Fruit fly (Drosophila melanogaster) whole organism, embryonic: ENCODE results near the gene CG15914.

Source experiments
- Adf1 ChIP-seq: fragments of 200-800 bp; sonication (Bioruptor generic); IDR thresholded peaks from 2 replicates; pipeline ENCODE4 v1.3.6; 2022; ENCODE audit warnings: missing biosample characterization, missing genetic modification characterization
- Atf3 ChIP-seq: fragments of 200-800 bp; sonication (Bioruptor generic); optimal IDR thresholded peaks from 3 replicates; lab custom pipeline; 2016; ENCODE audit warnings: missing biosample characterization, missing genetic modification characterization
- CG10366 ChIP-seq: fragments of 200-800 bp; sonication (Bioruptor generic); IDR thresholded peaks from 2 replicates; pipeline ENCODE4 v1.3.6; 2022; ENCODE audit warnings: missing biosample characterization, missing genetic modification characterization
- CG10543 ChIP-seq: fragments of 200-800 bp; sonication (Bioruptor generic); optimal IDR thresholded peaks from 3 replicates; lab custom pipeline; 2017; ENCODE audit warnings: missing biosample characterization, mild to moderate bottlenecking, missing genetic modification characterization, moderate library complexity
- CG10565 ChIP-seq: fragments of 200-800 bp; sonication (Bioruptor generic); optimal IDR thresholded peaks from 3 replicates; lab custom pipeline; 2016; ENCODE audit warnings: missing biosample characterization, mild to moderate bottlenecking, missing genetic modification characterization
- CG12155 ChIP-seq: fragments of 200-800 bp; sonication (Bioruptor generic); optimal IDR thresholded peaks from 3 replicates; lab custom pipeline; 2016; ENCODE audit warnings: missing biosample characterization, missing genetic modification characterization
- CG13775 ChIP-seq: fragments of 200-800 bp; sonication (Bioruptor generic); optimal IDR thresholded peaks from 3 replicates; lab custom pipeline; 2017; ENCODE audit warnings: missing biosample characterization, mild to moderate bottlenecking, missing genetic modification characterization
- CG15601 ChIP-seq: fragments of 200-800 bp; sonication (Bioruptor generic); optimal IDR thresholded peaks from 3 replicates; lab custom pipeline; 2019; ENCODE audit warnings: missing biosample characterization, mild to moderate bottlenecking, missing genetic modification characterization, moderate library complexity
- CG16815 ChIP-seq: fragments of 200-800 bp; sonication (Bioruptor generic); optimal IDR thresholded peaks from 3 replicates; lab custom pipeline; 2017; ENCODE audit warnings: missing biosample characterization, mild to moderate bottlenecking, missing genetic modification characterization
- CG17568 ChIP-seq: fragments of 200-800 bp; sonication (Bioruptor generic); optimal IDR thresholded peaks from 2 replicates; lab custom pipeline; 2018; ENCODE audit warnings: missing biosample characterization, mild to moderate bottlenecking, missing genetic modification characterization, moderate library complexity
- CG2678 ChIP-seq: fragments of 200-800 bp; sonication (Bioruptor generic); optimal IDR thresholded peaks from 3 replicates; lab custom pipeline; 2019; ENCODE audit warnings: missing biosample characterization, mild to moderate bottlenecking, missing genetic modification characterization, moderate library complexity
- CG30431 ChIP-seq: fragments of 200-800 bp; sonication (Bioruptor generic); optimal IDR thresholded peaks from 2 replicates; lab custom pipeline; 2017; ENCODE audit warnings: missing biosample characterization, missing genetic modification characterization
- CG31365 ChIP-seq: fragments of 200-800 bp; sonication (Bioruptor generic); optimal IDR thresholded peaks from 2 replicates; lab custom pipeline; 2018; ENCODE audit warnings: missing biosample characterization, mild to moderate bottlenecking, missing genetic modification characterization
- CG3726 ChIP-seq: fragments of 200-800 bp; sonication (Bioruptor generic); IDR thresholded peaks from 3 replicates; pipeline ENCODE4, ENCODE4 v1.3.6; 2022; ENCODE audit warnings: missing biosample characterization, missing genetic modification characterization
- CG4424 ChIP-seq: fragments of 200-800 bp; sonication (Bioruptor generic); optimal IDR thresholded peaks from 3 replicates; lab custom pipeline; 2016; ENCODE audit warnings: missing biosample characterization, missing genetic modification characterization
- CG4707 ChIP-seq: fragments of 200-800 bp; sonication (Bioruptor generic); optimal IDR thresholded peaks from 2 replicates; lab custom pipeline; 2018; ENCODE audit warnings: missing biosample characterization, mild to moderate bottlenecking, missing genetic modification characterization, moderate library complexity
- CG5180 ChIP-seq: fragments of 200-800 bp; sonication (Bioruptor generic); optimal IDR thresholded peaks from 3 replicates; lab custom pipeline; 2017; ENCODE audit warnings: missing biosample characterization, missing genetic modification characterization, mild to moderate bottlenecking, moderate library complexity, missing genetic modification reagents
- CG5953 ChIP-seq: fragments of 200-800 bp; sonication (Bioruptor generic); IDR thresholded peaks from 2 replicates; pipeline ENCODE4 v1.3.6; 2022; ENCODE audit warnings: missing biosample characterization, missing genetic modification characterization
- CG6854 ChIP-seq: fragments of 200-800 bp; sonication (Bioruptor generic); optimal IDR thresholded peaks from 3 replicates; lab custom pipeline; 2017; ENCODE audit warnings: missing biosample characterization, mild to moderate bottlenecking, missing genetic modification characterization
- CG8281 ChIP-seq: fragments of 200-800 bp; sonication (Bioruptor generic); optimal IDR thresholded peaks from 2 replicates; lab custom pipeline; 2018; ENCODE audit warnings: missing biosample characterization, mild to moderate bottlenecking, missing genetic modification characterization, moderate library complexity
- CG8944 ChIP-seq: fragments of 200-800 bp; sonication (Bioruptor generic); optimal IDR thresholded peaks from 3 replicates; lab custom pipeline; 2016; ENCODE audit warnings: missing biosample characterization, missing genetic modification characterization
- CG9437 ChIP-seq: fragments of 200-800 bp; sonication (Bioruptor generic); optimal IDR thresholded peaks from 2 replicates; lab custom pipeline; 2018; ENCODE audit warnings: missing biosample characterization, mild to moderate bottlenecking, missing genetic modification characterization
- Dip2 ChIP-seq: fragments of 200-800 bp; sonication (Bioruptor generic); IDR thresholded peaks from 2 replicates; pipeline ENCODE4 v1.3.6; 2022; ENCODE audit warnings: missing biosample characterization, missing genetic modification characterization
- Dll ChIP-seq: fragments of 200-800 bp; sonication (Bioruptor generic); IDR thresholded peaks from 4 replicates; pipeline ENCODE4 v1.3.6; 2022; ENCODE audit warnings: missing biosample characterization, missing genetic modification characterization; ENCODE audit not compliant: partially characterized antibody
- Med ChIP-seq: fragments of 200-800 bp; sonication (Bioruptor generic); peaks from one replicate; lab custom pipeline; 2016; ENCODE audit warnings: missing biosample characterization, missing genetic modification characterization, mild to moderate bottlenecking, inconsistent platforms, moderate library complexity
- Mes4 ChIP-seq: fragments of 200-800 bp; sonication (Bioruptor generic); optimal IDR thresholded peaks from 2 replicates; lab custom pipeline; 2016; ENCODE audit warnings: missing biosample characterization, missing genetic modification characterization
- Poxn ChIP-seq: fragments of 200-800 bp; sonication (Bioruptor generic); IDR thresholded peaks from 2 replicates; pipeline ENCODE4 v1.3.6; 2022; ENCODE audit warnings: missing biosample characterization, missing genetic modification characterization
- Rx ChIP-seq: fragments of 200-800 bp; sonication (Bioruptor generic); IDR thresholded peaks from 2 replicates; pipeline ENCODE4 v1.3.6; 2022; ENCODE audit warnings: missing biosample characterization, missing genetic modification characterization
- bbx ChIP-seq: fragments of 200-800 bp; sonication (Bioruptor generic); IDR thresholded peaks from 2 replicates; pipeline ENCODE4 v1.3.6; 2022; ENCODE audit warnings: missing biosample characterization, missing genetic modification characterization; ENCODE audit not compliant: partially characterized antibody
- bcd ChIP-seq: fragments of 200-800 bp; sonication (Bioruptor generic); optimal IDR thresholded peaks from 2 replicates; lab custom pipeline; 2017; ENCODE audit warnings: missing biosample characterization, mild to moderate bottlenecking, missing genetic modification characterization
- bowl ChIP-seq: fragments of 200-800 bp; sonication (Bioruptor generic); IDR thresholded peaks from 2 replicates; pipeline ENCODE4 v1.3.6; 2022; ENCODE audit warnings: missing biosample characterization, missing genetic modification characterization
- chinmo ChIP-seq: fragments of 200-800 bp; sonication (Bioruptor generic); IDR thresholded peaks from 4 replicates; pipeline ENCODE4 v1.3.6; 2022; ENCODE audit warnings: missing biosample characterization, missing genetic modification characterization; ENCODE audit not compliant: partially characterized antibody
- dmrt11E ChIP-seq: fragments of 200-800 bp; sonication (Bioruptor generic); optimal IDR thresholded peaks from 3 replicates; lab custom pipeline; 2018; ENCODE audit warnings: missing biosample characterization, mild to moderate bottlenecking, missing genetic modification characterization, moderate library complexity
- eve ChIP-seq, 2 experiments: fragments of >200 bp; optimal IDR thresholded peaks; 2 replicates each; lab custom pipeline; 2017; ENCODE audit warnings: missing biosample characterization in 2 of 2, missing genetic modification characterization in 2 of 2
- fd64A ChIP-seq: fragments of 200-800 bp; sonication (Bioruptor generic); optimal IDR thresholded peaks from 3 replicates; lab custom pipeline; 2018; ENCODE audit warnings: missing biosample characterization, mild to moderate bottlenecking, missing genetic modification characterization
- gcm2 ChIP-seq: fragments of 200-800 bp; sonication (Bioruptor generic); optimal IDR thresholded peaks from 2 replicates; lab custom pipeline; 2016; ENCODE audit warnings: missing biosample characterization, missing genetic modification characterization
- her ChIP-seq: fragments of 200-800 bp; sonication (Bioruptor generic); optimal IDR thresholded peaks from 2 replicates; lab custom pipeline; 2016; ENCODE audit warnings: missing biosample characterization, missing genetic modification characterization
- hth ChIP-seq: fragments of >200 bp; optimal IDR thresholded peaks from 2 replicates; lab custom pipeline; 2017; ENCODE audit warnings: inconsistent platforms
- insv ChIP-seq, 2 experiments: fragments of 200-800 bp; sonication (Bioruptor generic); optimal IDR thresholded peaks; 3 replicates each; lab custom pipeline; 2016 to 2018; ENCODE audit warnings: missing biosample characterization in 2 of 2, missing genetic modification characterization in 2 of 2
- lbe ChIP-seq: fragments of 200-800 bp; sonication (Bioruptor generic); optimal IDR thresholded peaks from 2 replicates; lab custom pipeline; 2016; ENCODE audit warnings: missing biosample characterization, mild to moderate bottlenecking, missing genetic modification characterization
- nerfin-1 ChIP-seq: fragments of 200-800 bp; sonication (Bioruptor generic); optimal IDR thresholded peaks from 3 replicates; lab custom pipeline; 2019; ENCODE audit warnings: missing biosample characterization, mild to moderate bottlenecking, missing genetic modification characterization, moderate library complexity
- run ChIP-seq: fragments of 200-800 bp; sonication (Bioruptor generic); optimal IDR thresholded peaks from 3 replicates; lab custom pipeline; 2018; ENCODE audit warnings: missing biosample characterization, mild to moderate bottlenecking, missing genetic modification characterization
- salm ChIP-seq: fragments of 200-800 bp; sonication (Bioruptor generic); optimal IDR thresholded peaks from 2 replicates; lab custom pipeline; 2018; ENCODE audit warnings: missing biosample characterization, mild to moderate bottlenecking, missing genetic modification characterization
- sisA ChIP-seq: fragments of 200-800 bp; sonication (Bioruptor generic); IDR thresholded peaks from 2 replicates; pipeline ENCODE4 v1.3.6; 2022; ENCODE audit warnings: missing biosample characterization, missing genetic modification characterization
- slbo ChIP-seq: fragments of 200-800 bp; sonication (Bioruptor generic); IDR thresholded peaks from 2 replicates; pipeline ENCODE4 v1.3.6; 2022; ENCODE audit warnings: missing biosample characterization, missing genetic modification characterization
- sna ChIP-seq: fragments of 200-800 bp; sonication (Bioruptor generic); IDR thresholded peaks from 2 replicates; pipeline ENCODE4 v1.3.6; 2022; ENCODE audit warnings: missing biosample characterization, missing genetic modification characterization; ENCODE audit not compliant: partially characterized antibody
- trem ChIP-seq: fragments of 200-800 bp; optimal IDR thresholded peaks from 3 replicates; lab custom pipeline; 2019; ENCODE audit warnings: missing biosample characterization, mild to moderate bottlenecking, missing genetic modification characterization, moderate library complexity
- unpg ChIP-seq: fragments of 200-800 bp; sonication (Bioruptor generic); optimal IDR thresholded peaks from 3 replicates; lab custom pipeline; 2018; ENCODE audit warnings: missing biosample characterization, mild to moderate bottlenecking, missing genetic modification characterization, moderate library complexity
- wek ChIP-seq: fragments of 200-800 bp; sonication (Bioruptor generic); optimal IDR thresholded peaks from 3 replicates; lab custom pipeline; 2018; ENCODE audit warnings: missing biosample characterization, mild to moderate bottlenecking, missing genetic modification characterization, moderate library complexity

CG15914 gene

dm6 chrX:15811666-15812614 is 41.3 kb upstream of the CG15914 start (continued):
- peak; percentile 90 for TF ChIP-seq Adf1 (GFP tag; lab: Robert Waterston, UW)
- no peak for TF ChIP-seq CG30431
- no peak for TF ChIP-seq her (GFP tag; lab: Kevin White, UChicago)
- TF ChIP-seq CG2678, result no peak
- TF ChIP-seq run (tag; lab: Kevin White, UChicago), result no peak
- TF ChIP-seq CG17568, result no peak
- TF ChIP-seq trem (tag; lab: Kevin White, UChicago), result no peak
- TF ChIP-seq chinmo, result peak; percentile 96
- no peak for TF ChIP-seq salm
- no peak for TF ChIP-seq Rx (GFP tag; lab: Robert Waterston, UW)
- TF ChIP-seq CG10366 (GFP tag; lab: Robert Waterston, UW), result no peak
- no peak for TF ChIP-seq Poxn (GFP tag; lab: Robert Waterston, UW)
- no peak for TF ChIP-seq CG10565 (GFP tag; lab: Kevin White, UChicago)
- TF ChIP-seq Dip2, result no peak
- TF ChIP-seq CG9437, result no peak
- TF ChIP-seq CG15601 (tag; lab: Kevin White, UChicago), result no peak
- no peak for TF ChIP-seq CG8944 (GFP tag; lab: Kevin White, UChicago)
- TF ChIP-seq CG12155 (GFP tag; lab: Kevin White, UChicago), result no peak
- no peak for TF ChIP-seq CG31365 (tag; lab: Kevin White, UChicago)
- no peak for TF ChIP-seq bcd (GFP tag; lab: Kevin White, UChicago)
- no peak for TF ChIP-seq CG13775 (GFP tag; lab: Kevin White, UChicago)
- no peak for TF ChIP-seq sisA
- no peak for TF ChIP-seq CG5953 (GFP tag; lab: Robert Waterston, UW)
- TF ChIP-seq CG8281 (tag; lab: Kevin White, UChicago), result no peak
- peak; percentile 20 for TF ChIP-seq CG4707 (GFP tag; lab: Kevin White, UChicago)
- no peak for TF ChIP-seq dmrt11E (tag; lab: Kevin White, UChicago)
- TF ChIP-seq CG4424 (GFP tag; lab: Kevin White, UChicago), result no peak
- no peak for TF ChIP-seq CG3726 (GFP tag; lab: Robert Waterston, UW)
- no peak for TF ChIP-seq Atf3 (GFP tag; lab: Kevin White, UChicago)
- no peak for TF ChIP-seq sna (GFP tag; lab: Robert Waterston, UW)
- TF ChIP-seq lbe, result peak; percentile 48
- no peak; the same call in 1 of the 2 replicates for TF ChIP-seq bowl (GFP tag; lab: Robert Waterston, UW)
- no peak for TF ChIP-seq wek (GFP tag; lab: Kevin White, UChicago)
- TF ChIP-seq unpg (GFP tag; lab: Kevin White, UChicago), result no peak
- no peak for TF ChIP-seq fd64A
- TF ChIP-seq CG5180 (GFP tag; lab: Kevin White, UChicago), result peak; percentile 87
- TF ChIP-seq slbo (GFP tag; lab: Robert Waterston, UW), result no peak
- peak; percentile 32 for TF ChIP-seq Med
- no peak for TF ChIP-seq gcm2
- TF ChIP-seq eve (GFP tag; optimal IDR thresholded peaks at IDR 0.05; lab: Kevin White, UChicago), result no peak
- peak; percentile 66 for TF ChIP-seq CG10543
- TF ChIP-seq Dll (GFP tag; lab: Robert Waterston, UW), result no peak; the same call in 3 of the 4 replicates
- TF ChIP-seq hth (lab: Kevin White, UChicago), result no peak
- TF ChIP-seq CG6854 (GFP tag; lab: Kevin White, UChicago), result no peak
- TF ChIP-seq bbx (GFP tag; lab: Robert Waterston, UW), result peak; percentile 12; the same call in 1 of the 2 replicates
- TF ChIP-seq CG16815, result no peak
- TF ChIP-seq nerfin-1, result no peak
- TF ChIP-seq Mes4 (GFP tag; lab: Kevin White, UChicago), result no peak
- TF ChIP-seq insv (GFP tag; optimal IDR thresholded peaks at IDR 0.05; lab: Kevin White, UChicago), result peak in 1 of 2 experiments; percentile 64
